Worm (Caenorhabditis elegans) whole organism, mixed stage, embryonic: Measurements from ENCODE around the gene F11D5.7.

Experiments used
- elt-1 ChIP-seq: sonication (generic microtip); optimal IDR thresholded peaks from 2 replicates; lab custom pipeline; 2017; ENCODE audit warnings: missing genetic modification characterization, mild to moderate bottlenecking, missing compliant biosample characterization, antibody characterized with exemption, moderate library complexity, borderline replicate concordance; ENCODE audit not compliant: insufficient read depth
- lin-13 ChIP-seq: fragments of 150-350 bp; optimal IDR thresholded peaks from 2 replicates; lab custom pipeline; 2014; ENCODE audit warnings: missing biosample characterization, missing genetic modification characterization
- lsy-2 ChIP-seq: fragments of 150-350 bp; optimal IDR thresholded peaks from 2 replicates; lab custom pipeline; 2014; ENCODE audit warnings: missing biosample characterization, missing genetic modification characterization
- nhr-28 ChIP-seq: fragments of 150-350 bp; optimal IDR thresholded peaks from 2 replicates; lab custom pipeline; 2014; ENCODE audit warnings: missing biosample characterization, missing genetic modification characterization

ce11 chrX:3291948-3292347 lies 12.2 kb upstream of the F11D5.7 start:
- TF ChIP-seq lsy-2 (tag; lab: Kevin White, UChicago) (no peak), elt-1 (tag; lab: Kevin White, UChicago) (no peak), lin-13 (no peak), nhr-28 (tag; lab: Kevin White, UChicago) (no peak)
